Worm (Caenorhabditis elegans) whole organism, L4 larva: ENCODE data around the gene swd-2.1.

ENCODE experiments used
- D1046.2 ChIP-seq: fragments of 200-800 bp; sonication (Bioruptor generic); IDR thresholded peaks from 2 replicates; pipeline ENCODE4 v1.3.6; 2022; ENCODE audit warnings: missing genetic modification characterization, missing compliant biosample characterization
- F10B5.3 ChIP-seq: sonication (generic microtip); optimal IDR thresholded peaks from 2 replicates; lab custom pipeline; 2016; ENCODE audit warnings: mild to moderate bottlenecking, missing genetic modification characterization, missing compliant biosample characterization
- F26F4.8 ChIP-seq: fragments of 200-800 bp; sonication (Bioruptor generic); conservative IDR thresholded peaks from 2 replicates; pipeline ENCODE4 v1.3.6; 2022; ENCODE audit warnings: missing genetic modification characterization, missing compliant biosample characterization
- F37D6.2 ChIP-seq: sonication (generic microtip); optimal IDR thresholded peaks from 2 replicates; lab custom pipeline; 2016; ENCODE audit warnings: mild to moderate bottlenecking, missing genetic modification characterization, missing compliant biosample characterization
- F49E8.2 ChIP-seq: sonication (generic microtip); optimal IDR thresholded peaks from 2 replicates; lab custom pipeline; 2016; ENCODE audit warnings: missing compliant biosample characterization, mild to moderate bottlenecking, missing genetic modification characterization, borderline replicate concordance
- T20F7.1 ChIP-seq: fragments of 200-800 bp; sonication (Bioruptor generic); optimal IDR thresholded peaks from 2 replicates; lab custom pipeline; 2018; ENCODE audit warnings: mild to moderate bottlenecking, missing genetic modification characterization, missing compliant biosample characterization
- T26A8.4 ChIP-seq: fragments of 200-800 bp; sonication (Bioruptor generic); IDR thresholded peaks from 2 replicates; pipeline ENCODE4 v1.3.6; 2022; ENCODE audit warnings: missing genetic modification characterization, missing compliant biosample characterization
- Y105C5A.15 ChIP-seq: fragments of 200-800 bp; sonication (Bioruptor generic); IDR thresholded peaks from 2 replicates; pipeline ENCODE4 v1.3.6; 2022; ENCODE audit warnings: missing genetic modification characterization, missing compliant biosample characterization
- Y5F2A.4 ChIP-seq: fragments of 200-800 bp; sonication (Bioruptor generic); optimal IDR thresholded peaks from 2 replicates; lab custom pipeline; 2018; ENCODE audit warnings: mild to moderate bottlenecking, missing genetic modification characterization, missing compliant biosample characterization
- aha-1 ChIP-seq: fragments of 150-350 bp; peaks from one replicate; lab custom pipeline; 2014; ENCODE audit warnings: missing biosample characterization, missing genetic modification characterization
- ama-1 ChIP-seq: fragments of 150-350 bp; optimal IDR thresholded peaks from 2 replicates; lab custom pipeline; 2014; ENCODE audit warnings: inconsistent platforms, mixed read lengths
- ceh-20 ChIP-seq: fragments of 200-800 bp; sonication (Bioruptor generic); IDR thresholded peaks from 2 replicates; pipeline ENCODE4 v1.3.6; 2022; ENCODE audit warnings: missing genetic modification reagents, missing genetic modification characterization, missing compliant biosample characterization
- ceh-82 ChIP-seq: sonication (generic microtip); optimal IDR thresholded peaks from 2 replicates; lab custom pipeline; 2017; ENCODE audit warnings: missing biosample characterization, missing genetic modification characterization
- daf-16 ChIP-seq, 3 experiments: sonication (generic microtip); optimal IDR thresholded peaks; 2 replicates each; lab custom pipeline; 2016 to 2017; ENCODE audit warnings: missing genetic modification characterization in 3 of 3, missing genetic modification reagents in 3 of 3, mild to moderate bottlenecking in 2 of 3, missing compliant biosample characterization in 2 of 3, missing biosample characterization in 1 of 3, moderate library complexity in 1 of 3
- duxl-1 ChIP-seq: sonication (generic microtip); optimal IDR thresholded peaks from 2 replicates; lab custom pipeline; 2016; ENCODE audit warnings: mild to moderate bottlenecking, missing genetic modification characterization, moderate library complexity, missing compliant biosample characterization; ENCODE audit not compliant: poor library complexity
- dve-1 ChIP-seq: sonication (generic microtip); optimal IDR thresholded peaks from 2 replicates; lab custom pipeline; 2017; ENCODE audit warnings: antibody characterized with exemption, mild to moderate bottlenecking, missing genetic modification characterization, missing compliant biosample characterization; ENCODE audit not compliant: insufficient read depth
- fos-1 ChIP-seq: fragments of 150-350 bp; optimal IDR thresholded peaks from 2 replicates; lab custom pipeline; 2014; ENCODE audit warnings: missing biosample characterization, missing genetic modification characterization
- hif-1 ChIP-seq, 2 experiments: sonication (generic microtip); optimal IDR thresholded peaks; 2 replicates each; lab custom pipeline; 2016 to 2017; ENCODE audit warnings: missing compliant biosample characterization in 2 of 2, missing genetic modification characterization in 2 of 2, missing genetic modification reagents in 2 of 2, missing genotype in 2 of 2, mild to moderate bottlenecking in 1 of 2
- hlh-11 ChIP-seq: fragments of 200-800 bp; sonication (Bioruptor generic); optimal IDR thresholded peaks from 2 replicates; lab custom pipeline; 2018; ENCODE audit warnings: mild to moderate bottlenecking, missing genetic modification characterization, missing compliant biosample characterization
- hmg-1.1 ChIP-seq: fragments of 200-800 bp; sonication (Bioruptor generic); IDR thresholded peaks from 2 replicates; pipeline ENCODE4 v1.3.6; 2022; ENCODE audit warnings: missing genetic modification reagents, missing genetic modification characterization, missing compliant biosample characterization
- lin-1 ChIP-seq: fragments of 200-800 bp; sonication (Bioruptor generic); IDR thresholded peaks from 2 replicates; pipeline ENCODE4 v1.3.6; 2022; ENCODE audit warnings: missing genetic modification reagents, missing genetic modification characterization, missing compliant biosample characterization
- lin-15B ChIP-seq: fragments of 150-350 bp; sonication (generic microtip); optimal IDR thresholded peaks from 3 replicates; lab custom pipeline; 2014; ENCODE audit warnings: missing biosample characterization, missing genetic modification characterization
- lin-29 ChIP-seq: fragments of 200-800 bp; sonication (Bioruptor generic); IDR thresholded peaks from 2 replicates; pipeline ENCODE4 v1.3.6; 2022; ENCODE audit warnings: missing genetic modification reagents, missing genetic modification characterization, missing compliant biosample characterization
- lin-38 ChIP-seq: fragments of 200-800 bp; sonication (Bioruptor generic); IDR thresholded peaks from 2 replicates; pipeline ENCODE4 v1.3.6; 2022; ENCODE audit warnings: missing genetic modification reagents, missing genetic modification characterization, missing compliant biosample characterization
- lin-39 ChIP-seq: fragments of 150-350 bp; optimal IDR thresholded peaks from 2 replicates; lab custom pipeline; 2014; ENCODE audit warnings: missing biosample characterization, missing genetic modification reagents, missing genetic modification characterization
- lsy-2 ChIP-seq, 2 experiments: fragments of 150-350 bp in 1 of 2; sonication (generic microtip) in 1 of 2; optimal IDR thresholded peaks; 2 replicates each; lab custom pipeline; 2014 to 2017; ENCODE audit warnings: missing biosample characterization in 2 of 2, missing genetic modification characterization in 2 of 2
- mdl-1 ChIP-seq, 2 experiments: fragments of 150-350 bp in 1 of 2; sonication (generic microtip) in 1 of 2; optimal IDR thresholded peaks; 2 replicates each; lab custom pipeline; 2014 to 2017; ENCODE audit warnings: missing biosample characterization in 2 of 2, missing genetic modification characterization in 2 of 2
- mep-1 ChIP-seq: fragments of 150-350 bp; sonication (generic microtip); optimal IDR thresholded peaks from 3 replicates; lab custom pipeline; 2014; ENCODE audit warnings: missing biosample characterization, missing genetic modification characterization
- mes-2 ChIP-seq: sonication (generic microtip); optimal IDR thresholded peaks from 2 replicates; lab custom pipeline; 2016; ENCODE audit warnings: missing genotype, mild to moderate bottlenecking, missing genetic modification characterization, missing compliant biosample characterization; ENCODE audit not compliant: poor library complexity, severe bottlenecking
- mxl-3 ChIP-seq: fragments of 200-800 bp; sonication (Bioruptor generic); optimal IDR thresholded peaks from 2 replicates; lab custom pipeline; 2018; ENCODE audit warnings: mild to moderate bottlenecking, missing genetic modification characterization, missing compliant biosample characterization
- nhr-102 ChIP-seq: sonication (generic microtip); optimal IDR thresholded peaks from 2 replicates; lab custom pipeline; 2016; ENCODE audit warnings: mild to moderate bottlenecking, missing genetic modification characterization, moderate library complexity, missing compliant biosample characterization
- nhr-25 ChIP-seq: sonication (generic microtip); optimal IDR thresholded peaks from 2 replicates; lab custom pipeline; 2017; ENCODE audit warnings: missing genetic modification characterization, mild to moderate bottlenecking, missing compliant biosample characterization, antibody characterized with exemption, moderate library complexity, borderline replicate concordance; ENCODE audit not compliant: insufficient read depth
- nhr-6 ChIP-seq: fragments of 150-350 bp; optimal IDR thresholded peaks from 2 replicates; lab custom pipeline; 2014; ENCODE audit warnings: missing biosample characterization, missing genetic modification characterization
- nhr-76 ChIP-seq: fragments of 150-350 bp; optimal IDR thresholded peaks from 2 replicates; lab custom pipeline; 2014; ENCODE audit warnings: missing biosample characterization, missing genetic modification characterization
- nhr-77 ChIP-seq: fragments of 150-350 bp; optimal IDR thresholded peaks from 2 replicates; lab custom pipeline; 2014; ENCODE audit warnings: missing biosample characterization, missing genetic modification characterization
- pha-4 ChIP-seq, 2 experiments: fragments of 150-350 bp in 1 of 2; fragments of 200-800 bp in 1 of 2; sonication (Bioruptor generic) in 1 of 2; IDR thresholded peaks in 1 of 2; optimal IDR thresholded peaks in 1 of 2; 2 replicates each; pipeline versions ENCODE4 v1.3.6 to Lab custom; 2014 to 2022; ENCODE audit warnings: missing genetic modification characterization in 2 of 2, missing genetic modification reagents in 2 of 2, missing biosample characterization in 1 of 2, missing compliant biosample characterization in 1 of 2
- php-3 ChIP-seq: fragments of 200-800 bp; sonication (Bioruptor generic); IDR thresholded peaks from 2 replicates; pipeline ENCODE4 v1.3.6; 2022; ENCODE audit warnings: missing genetic modification reagents, missing genetic modification characterization, missing compliant biosample characterization
- pqm-1 ChIP-seq: sonication (generic microtip); optimal IDR thresholded peaks from 2 replicates; lab custom pipeline; 2017; ENCODE audit warnings: missing biosample characterization, missing genetic modification characterization
- skn-1 ChIP-seq: fragments of 150-350 bp; optimal IDR thresholded peaks from 2 replicates; lab custom pipeline; 2014; ENCODE audit warnings: missing biosample characterization, missing genetic modification characterization
- snpc-1.2 ChIP-seq: fragments of 200-800 bp; sonication (Bioruptor generic); IDR thresholded peaks from 2 replicates; pipeline ENCODE4 v1.3.6; 2022; ENCODE audit warnings: missing genetic modification reagents, missing genetic modification characterization, missing compliant biosample characterization
- spr-3 ChIP-seq: fragments of 200-800 bp; sonication (Bioruptor generic); optimal IDR thresholded peaks from 2 replicates; lab custom pipeline; 2018; ENCODE audit warnings: mild to moderate bottlenecking, missing genetic modification characterization, missing compliant biosample characterization
- unc-39 ChIP-seq: sonication (generic microtip); optimal IDR thresholded peaks from 2 replicates; lab custom pipeline; 2017; ENCODE audit warnings: missing biosample characterization, missing genetic modification characterization
- unc-62 ChIP-seq, 3 experiments: fragments of 150-350 bp in 1 of 3; sonication (generic microtip); optimal IDR thresholded peaks in 2 of 3; peaks in 1 of 3; 1 replicate in 1 of 3; 2 replicates in 2 of 3; lab custom pipeline; 2014 to 2017; ENCODE audit warnings: missing biosample characterization in 3 of 3, missing genetic modification characterization in 3 of 3, missing genetic modification reagents in 3 of 3, missing genotype in 1 of 3
- vab-7 ChIP-seq: fragments of 200-800 bp; sonication (Bioruptor generic); IDR thresholded peaks from 2 replicates; pipeline ENCODE4 v1.3.6; 2022; ENCODE audit warnings: missing genetic modification reagents, missing genetic modification characterization, missing compliant biosample characterization
- zag-1 ChIP-seq: fragments of 150-350 bp; optimal IDR thresholded peaks from 2 replicates; lab custom pipeline; 2014; ENCODE audit warnings: missing biosample characterization, missing genetic modification characterization
- zfp-2 ChIP-seq: sonication (generic microtip); optimal IDR thresholded peaks from 2 replicates; lab custom pipeline; 2016; ENCODE audit warnings: mild to moderate bottlenecking, missing genetic modification characterization, missing compliant biosample characterization
- zip-11 ChIP-seq: fragments of 200-800 bp; sonication (Bioruptor generic); IDR thresholded peaks from 2 replicates; pipeline ENCODE4 v1.3.6; 2022; ENCODE audit warnings: missing genetic modification characterization, missing compliant biosample characterization
- zip-2 ChIP-seq: fragments of 150-350 bp; optimal IDR thresholded peaks from 2 replicates; lab custom pipeline; 2014; ENCODE audit warnings: missing biosample characterization, missing genetic modification characterization

The swd-2.1 gene

DNA sequence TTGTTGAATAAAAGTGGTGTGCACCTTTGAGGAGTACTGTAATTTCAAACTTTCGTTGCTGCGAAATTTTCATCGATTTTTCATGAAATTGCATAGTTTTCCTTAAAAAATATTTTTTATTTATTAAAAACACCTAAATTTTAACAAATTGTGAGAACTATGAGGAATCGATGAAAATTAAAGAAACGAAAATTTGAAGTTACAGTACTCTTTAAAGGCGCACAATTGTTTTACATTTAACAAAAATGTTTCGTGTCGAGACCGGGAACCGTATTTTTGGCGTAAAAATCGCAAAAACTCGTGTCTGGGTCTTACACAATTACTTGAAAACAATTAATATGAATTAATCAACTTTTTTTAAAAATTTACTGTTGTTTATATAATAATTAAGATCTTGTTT lies 5.7 kb upstream of the swd-2.1 start, which contains the start of gene rdl-1:
TSS of gene rdl-1 (minus strand) at position 101 of the 400 bp plus-strand sequence.
- TF ChIP-seq mdl-1 (tag; optimal IDR thresholded peaks at IDR 0.05; lab: Kevin White, UChicago) (no peak), hmg-1.1 (no peak)

DNA sequence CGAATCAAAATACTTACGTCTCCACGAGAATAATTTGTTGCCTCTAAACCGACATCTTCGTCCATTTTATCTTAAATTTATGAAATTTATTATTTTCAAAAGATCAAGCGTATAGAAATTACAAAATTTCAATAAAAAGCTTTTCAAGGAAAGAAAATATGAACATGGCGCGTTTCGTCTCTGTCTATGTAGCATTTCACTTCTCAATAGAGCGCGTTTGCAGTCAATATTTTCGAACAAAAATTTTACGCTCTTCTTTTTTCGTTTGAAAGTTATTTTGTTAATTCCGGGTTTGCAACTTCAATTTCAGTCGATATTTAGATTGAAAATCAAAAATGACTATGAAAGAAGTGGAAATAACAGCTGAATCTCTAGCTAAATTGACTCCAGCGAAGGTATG lies 1.6 kb upstream of the swd-2.1 start, which contains the start of the genes hcf-1 and swd-2.2:
TSS of gene hcf-1 (minus strand) at position 70 of the 400 bp plus-strand sequence.
TSS of gene swd-2.2 (plus strand) at position 206 of the 400 bp plus-strand sequence.
- TF ChIP-seq pqm-1 (tag; lab: Kevin White, UChicago) (no peak), F49E8.2 (tag; lab: Kevin White, UChicago) (no peak), mep-1 (tag; lab: Kevin White, UChicago) (no peak), daf-16 (GFP tag; optimal IDR thresholded peaks at IDR 0.05; lab: Kevin White, UChicago) (no peak), daf-16 (tag; optimal IDR thresholded peaks at IDR 0.05; lab: Kevin White, UChicago) (no peak), fos-1 (tag; lab: Kevin White, UChicago) (no peak), nhr-25 (tag; lab: Kevin White, UChicago) (no peak), nhr-77 (peak; percentile 8), lin-15B (tag; lab: Kevin White, UChicago) (no peak), lin-29 (GFP tag; lab: Robert Waterston, UW) (no peak), hlh-11 (no peak), snpc-1.2 (GFP tag; lab: Robert Waterston, UW) (no peak), lin-38 (GFP tag; lab: Robert Waterston, UW) (peak; percentile 93), hif-1 (tag; optimal IDR thresholded peaks at IDR 0.05; lab: Kevin White, UChicago) (no peak), duxl-1 (tag; lab: Kevin White, UChicago) (no peak), vab-7 (no peak), dve-1 (tag; lab: Kevin White, UChicago) (no peak), aha-1 (tag; lab: Kevin White, UChicago) (peak; percentile 50), unc-39 (tag; lab: Kevin White, UChicago) (no peak), mdl-1 (tag; optimal IDR thresholded peaks at IDR 0.05; lab: Kevin White, UChicago) (no peak), zip-2 (tag; lab: Kevin White, UChicago) (no peak), nhr-102 (tag; lab: Kevin White, UChicago) (no peak), T26A8.4 (GFP tag; lab: Robert Waterston, UW) (no peak), zag-1 (tag; lab: Kevin White, UChicago) (no peak), zfp-2 (no peak), F37D6.2 (no peak), nhr-6 (no peak), ceh-82 (tag; lab: Kevin White, UChicago) (no peak), mxl-3 (GFP tag; lab: Kevin White, UChicago) (no peak), zip-11 (GFP tag; lab: Robert Waterston, UW) (no peak), lsy-2 (tag; optimal IDR thresholded peaks at IDR 0.05; lab: Kevin White, UChicago) (peak in 1 of 2 experiments; percentile 63), mes-2 (tag; lab: Kevin White, UChicago) (peak; percentile 43), ceh-20 (GFP tag; lab: Robert Waterston, UW) (no peak), F26F4.8 (no peak), Y5F2A.4 (GFP tag; lab: Kevin White, UChicago) (no peak), pha-4 (GFP tag; IDR thresholded peaks at IDR 0.05; lab: Robert Waterston, UW) (no peak), pha-4 (tag; optimal IDR thresholded peaks at IDR 0.05; lab: Kevin White, UChicago) (no peak), lin-39 (tag; lab: Kevin White, UChicago) (no peak), nhr-76 (tag; lab: Kevin White, UChicago) (no peak), spr-3 (GFP tag; lab: Kevin White, UChicago) (no peak), lin-1 (GFP tag; lab: Robert Waterston, UW) (no peak), php-3 (GFP tag; lab: Robert Waterston, UW) (no peak), ama-1 (lab: Kevin White, UChicago) (no peak), unc-62 (GFP tag; optimal IDR thresholded peaks at IDR 0.05 in 1 of 2; lab: Kevin White, UChicago) (no peak), unc-62 (tag; optimal IDR thresholded peaks at IDR 0.05; lab: Kevin White, UChicago) (no peak), D1046.2 (no peak), Y105C5A.15 (GFP tag; lab: Robert Waterston, UW) (no peak), T20F7.1 (GFP tag; lab: Kevin White, UChicago) (peak; percentile 47), skn-1 (tag; lab: Kevin White, UChicago) (no peak), F10B5.3 (no peak)
